Fruit fly (Drosophila melanogaster) whole organism, embryonic: ENCODE data around the gene CG4953.

Experiments
- ATbp ChIP-seq: fragments of 200-800 bp; sonication (Bioruptor generic); optimal IDR thresholded peaks from 2 replicates; lab custom pipeline; 2017; ENCODE audit warnings: missing biosample characterization, mild to moderate bottlenecking, missing genetic modification characterization, missing genetic modification reagents
- Aef1 ChIP-seq: fragments of 200-800 bp; sonication (Bioruptor generic); IDR thresholded peaks from 3 replicates; pipeline ENCODE4 v1.3.6; 2022; ENCODE audit warnings: missing biosample characterization, missing genetic modification characterization
- CG10959 ChIP-seq: fragments of 200-800 bp; sonication (Bioruptor generic); IDR thresholded peaks from 2 replicates; pipeline ENCODE4 v1.3.6; 2022; ENCODE audit warnings: missing biosample characterization, missing genetic modification characterization
- CG11093 ChIP-seq: fragments of 200-800 bp; sonication (Bioruptor generic); IDR thresholded peaks from 3 replicates; pipeline ENCODE4 v1.3.6; 2022; ENCODE audit warnings: missing biosample characterization, missing genetic modification characterization
- CG11696 ChIP-seq: fragments of 200-800 bp; sonication (Bioruptor generic); IDR thresholded peaks from 2 replicates; pipeline ENCODE4 v1.3.6; 2022; ENCODE audit warnings: missing biosample characterization, missing genetic modification characterization
- CG12236 ChIP-seq: fragments of 200-800 bp; sonication (Bioruptor generic); optimal IDR thresholded peaks from 2 replicates; lab custom pipeline; 2016; ENCODE audit warnings: missing biosample characterization, missing genetic modification characterization
- CG1647 ChIP-seq: fragments of 200-800 bp; sonication (Bioruptor generic); optimal IDR thresholded peaks from 3 replicates; lab custom pipeline; 2016; ENCODE audit warnings: missing biosample characterization, missing genetic modification characterization
- CG16863 ChIP-seq: fragments of 200-800 bp; sonication (Bioruptor generic); optimal IDR thresholded peaks from 3 replicates; lab custom pipeline; 2016; ENCODE audit warnings: missing biosample characterization, missing genetic modification characterization
- CG17361 ChIP-seq: fragments of 200-800 bp; sonication (Bioruptor generic); IDR thresholded peaks from 3 replicates; pipeline ENCODE4 v1.3.6; 2022; ENCODE audit warnings: missing biosample characterization, missing genetic modification characterization
- CG31441 ChIP-seq: fragments of 200-800 bp; sonication (Bioruptor generic); IDR thresholded peaks from 2 replicates; pipeline ENCODE4 v1.3.6; 2022; ENCODE audit warnings: missing biosample characterization, missing genetic modification characterization
- CG33213 ChIP-seq: fragments of 200-800 bp; sonication (Bioruptor generic); optimal IDR thresholded peaks from 3 replicates; lab custom pipeline; 2016; ENCODE audit warnings: missing biosample characterization, missing genetic modification characterization
- CG34422 ChIP-seq: fragments of 200-800 bp; sonication (Bioruptor generic); IDR thresholded peaks from 3 replicates; pipeline ENCODE4 v1.3.6; 2022; ENCODE audit warnings: missing biosample characterization, missing genetic modification characterization
- CG4424 ChIP-seq: fragments of 200-800 bp; sonication (Bioruptor generic); optimal IDR thresholded peaks from 3 replicates; lab custom pipeline; 2016; ENCODE audit warnings: missing biosample characterization, missing genetic modification characterization
- CG4617 ChIP-seq: fragments of 200-800 bp; sonication (Bioruptor generic); optimal IDR thresholded peaks from 3 replicates; lab custom pipeline; 2016; ENCODE audit warnings: missing biosample characterization, missing genetic modification characterization, borderline replicate concordance
- CG4854 ChIP-seq: fragments of 200-800 bp; sonication (Bioruptor generic); optimal IDR thresholded peaks from 2 replicates; lab custom pipeline; 2016; ENCODE audit warnings: missing biosample characterization, missing genetic modification characterization, inconsistent platforms
- CG5245 ChIP-seq: fragments of 200-800 bp; sonication (Bioruptor generic); optimal IDR thresholded peaks from 3 replicates; lab custom pipeline; 2016; ENCODE audit warnings: missing biosample characterization, missing genetic modification characterization
- CG9609 ChIP-seq: fragments of 200-800 bp; sonication (Bioruptor generic); optimal IDR thresholded peaks from 3 replicates; lab custom pipeline; 2016; ENCODE audit warnings: missing biosample characterization, missing genetic modification characterization
- CHES-1-like ChIP-seq: fragments of 200-800 bp; sonication (Bioruptor generic); optimal IDR thresholded peaks from 2 replicates; lab custom pipeline; 2016; ENCODE audit warnings: missing biosample characterization, missing genetic modification characterization
- Camta ChIP-seq: fragments of 200-800 bp; sonication (Bioruptor generic); optimal IDR thresholded peaks from 2 replicates; lab custom pipeline; 2016; ENCODE audit warnings: missing biosample characterization, missing genetic modification characterization
- Chrac-16 ChIP-seq: fragments of 200-800 bp; sonication (Bioruptor generic); optimal IDR thresholded peaks from 3 replicates; lab custom pipeline; 2016; ENCODE audit warnings: missing biosample characterization, missing genetic modification characterization
- H2.0 ChIP-seq: fragments of 200-800 bp; sonication (Bioruptor generic); IDR thresholded peaks from 2 replicates; pipeline ENCODE4 v1.3.6; 2022; ENCODE audit warnings: missing biosample characterization, missing genetic modification characterization
- HmgD ChIP-seq: fragments of 200-800 bp; sonication (Bioruptor generic); optimal IDR thresholded peaks from 3 replicates; lab custom pipeline; 2016; ENCODE audit warnings: missing biosample characterization, missing genetic modification characterization
- Hmr ChIP-seq: fragments of 200-800 bp; sonication (Bioruptor generic); optimal IDR thresholded peaks from 3 replicates; lab custom pipeline; 2017; ENCODE audit warnings: mild to moderate bottlenecking, missing biosample characterization, missing genetic modification reagents, missing genetic modification characterization
- Med ChIP-seq: fragments of 200-800 bp; sonication (Bioruptor generic); peaks from one replicate; lab custom pipeline; 2016; ENCODE audit warnings: missing biosample characterization, missing genetic modification characterization, mild to moderate bottlenecking, inconsistent platforms, moderate library complexity
- NC2β ChIP-seq: fragments of 200-800 bp; sonication (Bioruptor generic); optimal IDR thresholded peaks from 2 replicates; lab custom pipeline; 2016; ENCODE audit warnings: missing biosample characterization, missing genetic modification characterization
- Nf-YA ChIP-seq: fragments of 200-800 bp; sonication (Bioruptor generic); IDR thresholded peaks from 2 replicates; pipeline ENCODE4 v1.3.6; 2022; ENCODE audit warnings: missing biosample characterization, missing genetic modification characterization
- Opbp ChIP-seq: fragments of 200-800 bp; sonication (Bioruptor generic); IDR thresholded peaks from 3 replicates; pipeline ENCODE4 v1.3.6; 2022; ENCODE audit warnings: missing biosample characterization, missing genetic modification characterization; ENCODE audit not compliant: partially characterized antibody
- Pdp1 ChIP-seq, 2 experiments: fragments of 200-800 bp; sonication (Bioruptor generic); optimal IDR thresholded peaks; 3 replicates each; lab custom pipeline; 2016; ENCODE audit warnings: missing biosample characterization in 2 of 2, missing genetic modification characterization in 2 of 2, mild to moderate bottlenecking in 1 of 2, moderate library complexity in 1 of 2
- Ssrp ChIP-seq: fragments of 200-800 bp; sonication (Bioruptor generic); optimal IDR thresholded peaks from 2 replicates; lab custom pipeline; 2018; ENCODE audit warnings: missing biosample characterization, mild to moderate bottlenecking, missing genetic modification characterization, moderate library complexity
- ac ChIP-seq: fragments of 200-800 bp; sonication (Bioruptor generic); optimal IDR thresholded peaks from 3 replicates; lab custom pipeline; 2017; ENCODE audit warnings: missing biosample characterization, mild to moderate bottlenecking, missing genetic modification characterization
- cg ChIP-seq: fragments of 200-800 bp; sonication (Bioruptor generic); optimal IDR thresholded peaks from 3 replicates; lab custom pipeline; 2019; ENCODE audit warnings: missing biosample characterization, mild to moderate bottlenecking, missing genetic modification characterization, moderate library complexity
- chn ChIP-seq: fragments of 200-800 bp; sonication (Bioruptor generic); optimal IDR thresholded peaks from 2 replicates; lab custom pipeline; 2016; ENCODE audit warnings: missing biosample characterization, missing genetic modification characterization
- dati ChIP-seq: fragments of 200-800 bp; sonication (Bioruptor generic); IDR thresholded peaks from 2 replicates; pipeline ENCODE4 v1.3.6; 2022; ENCODE audit warnings: missing biosample characterization, missing genetic modification characterization
- en ChIP-seq: fragments of 200-800 bp; sonication (Bioruptor generic); optimal IDR thresholded peaks from 2 replicates; lab custom pipeline; 2016; ENCODE audit warnings: missing biosample characterization, missing genetic modification characterization
- eyg ChIP-seq: fragments of 200-800 bp; sonication (Bioruptor generic); optimal IDR thresholded peaks from 3 replicates; lab custom pipeline; 2016; ENCODE audit warnings: missing biosample characterization, missing genetic modification characterization
- fd3F ChIP-seq: fragments of 200-800 bp; sonication (Bioruptor generic); optimal IDR thresholded peaks from 2 replicates; lab custom pipeline; 2018; ENCODE audit warnings: missing biosample characterization, mild to moderate bottlenecking, missing genetic modification characterization, moderate library complexity
- gce ChIP-seq: fragments of 200-800 bp; sonication (Bioruptor generic); IDR thresholded peaks from 3 replicates; pipeline ENCODE4 v1.3.6; 2022; ENCODE audit warnings: missing biosample characterization, missing genetic modification characterization
- h ChIP-seq: fragments of >200 bp; optimal IDR thresholded peaks from 2 replicates; lab custom pipeline; 2017
- hth ChIP-seq: fragments of >200 bp; optimal IDR thresholded peaks from 2 replicates; lab custom pipeline; 2017; ENCODE audit warnings: inconsistent platforms
- ind ChIP-seq: fragments of 200-800 bp; sonication (Bioruptor generic); optimal IDR thresholded peaks from 3 replicates; lab custom pipeline; 2016; ENCODE audit warnings: missing biosample characterization, missing genetic modification characterization
- phol ChIP-seq: fragments of 200-800 bp; sonication (Bioruptor generic); optimal IDR thresholded peaks from 3 replicates; lab custom pipeline; 2018; ENCODE audit warnings: missing biosample characterization, mild to moderate bottlenecking, missing genetic modification characterization, moderate library complexity
- pnt ChIP-seq: fragments of 200-800 bp; sonication (Bioruptor generic); optimal IDR thresholded peaks from 3 replicates; lab custom pipeline; 2016; ENCODE audit warnings: missing biosample characterization, missing genetic modification characterization
- rib ChIP-seq: fragments of 200-800 bp; sonication (Bioruptor generic); IDR thresholded peaks from 2 replicates; pipeline ENCODE4 v1.3.6; 2022; ENCODE audit warnings: missing biosample characterization, missing genetic modification characterization
- row ChIP-seq: fragments of 200-800 bp; sonication (Bioruptor generic); IDR thresholded peaks from 3 replicates; pipeline ENCODE4 v1.3.6; 2022; ENCODE audit warnings: missing biosample characterization, missing genetic modification characterization
- shn ChIP-seq: fragments of 200-800 bp; sonication (Bioruptor generic); optimal IDR thresholded peaks from 3 replicates; lab custom pipeline; 2016; ENCODE audit warnings: missing biosample characterization, missing genetic modification characterization
- sisA ChIP-seq: fragments of 200-800 bp; sonication (Bioruptor generic); IDR thresholded peaks from 2 replicates; pipeline ENCODE4 v1.3.6; 2022; ENCODE audit warnings: missing biosample characterization, missing genetic modification characterization
- slp2 ChIP-seq: fragments of 200-800 bp; sonication (Bioruptor generic); optimal IDR thresholded peaks from 2 replicates; lab custom pipeline; 2016; ENCODE audit warnings: missing biosample characterization, missing genetic modification characterization
- stc ChIP-seq: fragments of 200-800 bp; sonication (Bioruptor generic); IDR thresholded peaks from 2 replicates; pipeline ENCODE4 v1.3.6; 2022; ENCODE audit warnings: missing biosample characterization, missing genetic modification characterization
- tin ChIP-seq: fragments of 200-800 bp; sonication (Bioruptor generic); optimal IDR thresholded peaks from 3 replicates; lab custom pipeline; 2016; ENCODE audit warnings: missing biosample characterization, missing genetic modification characterization

The CG4953 gene

DNA sequence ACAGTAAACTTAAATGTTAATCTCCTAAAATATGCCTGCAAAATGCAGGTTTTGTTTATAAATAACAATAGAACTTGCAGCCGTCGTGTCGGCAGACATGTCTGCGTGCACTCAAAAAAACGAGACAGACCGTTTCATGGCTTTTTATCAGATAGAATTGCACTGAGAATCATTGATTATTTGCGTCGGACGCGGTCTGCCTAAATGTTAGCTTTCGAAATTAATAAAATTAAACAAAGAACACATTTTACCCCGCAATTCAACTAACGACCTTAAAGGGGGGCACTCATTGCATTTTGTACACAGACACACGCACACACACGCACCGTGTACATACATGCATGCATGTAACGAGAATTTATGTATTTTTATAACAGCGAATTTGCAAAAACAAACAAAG is 10.3 kb downstream of the CG4953 start (continued):
- TF ChIP-seq eyg (GFP tag; lab: Kevin White, UChicago) (no peak), h (no peak), CG11696 (GFP tag; lab: Robert Waterston, UW) (no peak), shn (GFP tag; lab: Kevin White, UChicago) (peak; percentile 10), Opbp (no peak), chn (peak; percentile 42), CG4854 (no peak), en (GFP tag; lab: Kevin White, UChicago) (peak; percentile 1), ac (GFP tag; lab: Kevin White, UChicago) (no peak), CG12236 (GFP tag; lab: Kevin White, UChicago) (peak; percentile 47), hth (lab: Kevin White, UChicago) (no peak), CHES-1-like (GFP tag; lab: Kevin White, UChicago) (no peak), Hmr (GFP tag; lab: Kevin White, UChicago) (no peak), Pdp1 (GFP tag; optimal IDR thresholded peaks at IDR 0.05; lab: Kevin White, UChicago) (peak in 1 of 2 experiments; percentile 47), Chrac-16 (GFP tag; lab: Kevin White, UChicago) (peak; percentile 14), Med (GFP tag; lab: Kevin White, UChicago) (peak; percentile 86), CG4424 (GFP tag; lab: Kevin White, UChicago) (no peak), CG5245 (peak; percentile 10), CG17361 (GFP tag; lab: Robert Waterston, UW) (peak; percentile 30; the same call in 1 of the 3 replicates), stc (GFP tag; lab: Robert Waterston, UW) (no peak), CG31441 (no peak), CG34422 (GFP tag; lab: Robert Waterston, UW) (peak; percentile 46; the same call in 1 of the 3 replicates), H2.0 (peak; percentile 23; the same call in 1 of the 2 replicates), row (peak; percentile 37; the same call in 1 of the 3 replicates), HmgD (GFP tag; lab: Kevin White, UChicago) (no peak), pnt (GFP tag; lab: Kevin White, UChicago) (no peak), Aef1 (GFP tag; lab: Robert Waterston, UW) (no peak), ATbp (GFP tag; lab: Kevin White, UChicago) (no peak), tin (GFP tag; lab: Kevin White, UChicago) (no peak), CG4617 (GFP tag; lab: Kevin White, UChicago) (peak; percentile 0), phol (tag; lab: Kevin White, UChicago) (peak; percentile 28), CG1647 (GFP tag; lab: Kevin White, UChicago) (peak; percentile 36), cg (GFP tag; lab: Kevin White, UChicago) (peak; percentile 92), rib (no peak), CG9609 (GFP tag; lab: Kevin White, UChicago) (peak; percentile 13), gce (0 out of 3 replicates have a peak, but pooled peaks have one; percentile 19), fd3F (GFP tag; lab: Kevin White, UChicago) (no peak), ind (GFP tag; lab: Kevin White, UChicago) (peak; percentile 7), Camta (peak; percentile 23), CG33213 (peak; percentile 46), dati (GFP tag; lab: Robert Waterston, UW) (0 out of 2 replicates have a peak, but pooled peaks have one; percentile 8), Ssrp (tag; lab: Kevin White, UChicago) (no peak), CG16863 (peak; percentile 15), CG10959 (no peak), slp2 (GFP tag; lab: Kevin White, UChicago) (no peak), CG11093 (0 out of 3 replicates have a peak, but pooled peaks have one; percentile 43), sisA (no peak), Nf-YA (GFP tag; lab: Robert Waterston, UW) (no peak), NC2β (GFP tag; lab: Kevin White, UChicago) (peak; percentile 50)
